Fruit fly (Drosophila melanogaster) Kc167 (cell line): ENCODE data around the gene ATPsynB.

Source experiments
- Myc ChIP-seq: fragments of >200 bp; optimal IDR thresholded peaks from 2 replicates; lab custom pipeline; 2017; ENCODE audit warnings: missing external identifiers
- psq ChIP-seq: fragments of >200 bp; optimal IDR thresholded peaks from 2 replicates; lab custom pipeline; 2017; ENCODE audit warnings: missing external identifiers

DNA sequence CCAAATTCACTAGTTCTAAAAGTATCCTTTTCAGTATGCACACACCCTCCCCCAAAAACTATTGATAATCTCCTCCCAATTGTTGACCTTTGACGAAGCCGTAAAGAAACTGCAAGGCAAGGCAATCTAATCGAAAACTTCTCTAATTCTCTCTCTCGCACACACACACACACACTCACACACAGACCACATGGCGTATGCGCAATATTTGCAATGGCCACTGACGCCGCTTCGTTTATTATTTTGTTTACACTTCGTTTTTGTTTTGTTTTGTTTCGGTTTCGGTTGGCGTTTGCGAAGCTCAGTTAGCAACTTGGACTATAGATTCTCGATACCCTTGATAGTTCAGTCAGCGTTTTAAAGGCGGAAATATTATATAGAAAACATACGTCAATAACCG lies 40.0 kb upstream of the ATPsynB start:
- TF ChIP-seq psq (lab: Kevin White, UChicago), result no peak
- TF ChIP-seq Myc (lab: Kevin White, UChicago), result no peak
